Fruit fly (Drosophila melanogaster): ENCODE data around the gene CG15019.

The CG15019 gene

dm6 chr3L:4375675-4376366, 30.0 kb downstream of the CG15019 start:
- no peak for TF ChIP-seq CG17801 (GFP tag; optimal IDR thresholded peaks at IDR 0.05; ENCODE audit: partially characterized antibody)

DNA sequence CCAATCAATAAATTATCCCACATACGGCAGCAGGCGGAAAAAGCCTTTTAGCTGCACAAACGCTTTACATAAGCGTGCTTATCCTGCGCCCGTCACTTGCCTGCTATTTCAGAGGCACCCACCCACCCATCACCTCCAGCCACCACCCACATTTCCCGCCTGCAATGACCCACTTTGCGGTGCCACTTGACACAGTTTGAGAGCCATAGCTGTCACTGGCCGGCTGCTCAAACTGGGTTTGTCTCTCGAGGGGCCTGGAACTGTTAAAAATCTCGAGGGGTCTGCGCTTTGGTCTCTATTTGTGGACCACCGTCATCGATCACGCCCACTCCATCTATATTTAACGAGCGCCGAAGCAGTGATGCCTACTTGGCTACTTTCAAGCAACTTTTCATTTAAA, 33.9 kb downstream of the CG15019 start:
- no peak for TF ChIP-seq CG17801 (GFP tag; optimal IDR thresholded peaks at IDR 0.05; ENCODE audit: partially characterized antibody)

dm6 chr3L:4367339-4367738, 38.5 kb downstream of the CG15019 start, which contains the start of gene CG11342:
TSS of gene CG11342 (minus strand) at chr3L:4367458.
- no peak for TF ChIP-seq CG17801 (GFP tag; optimal IDR thresholded peaks at IDR 0.05; ENCODE audit: partially characterized antibody)

dm6 chr3L:4365197-4365596, 40.7 kb downstream of the CG15019 start, which contains the start of gene CG33514:
TSS of gene CG33514 (plus strand) at chr3L:4365434.
- TF ChIP-seq CG17801 (GFP tag; optimal IDR thresholded peaks at IDR 0.05; ENCODE audit: partially characterized antibody), result no peak

dm6 chr3L:4363887-4364794, 41.7 kb downstream of the CG15019 start, which contains the start of the genes Cip4 and mRpS6:
TSS of gene Cip4 (minus strand) at chr3L:4364102.
TSS of gene mRpS6 (plus strand) at chr3L:4364550.
- no peak for TF ChIP-seq CG17801 (GFP tag; optimal IDR thresholded peaks at IDR 0.05; ENCODE audit: partially characterized antibody)

DNA sequence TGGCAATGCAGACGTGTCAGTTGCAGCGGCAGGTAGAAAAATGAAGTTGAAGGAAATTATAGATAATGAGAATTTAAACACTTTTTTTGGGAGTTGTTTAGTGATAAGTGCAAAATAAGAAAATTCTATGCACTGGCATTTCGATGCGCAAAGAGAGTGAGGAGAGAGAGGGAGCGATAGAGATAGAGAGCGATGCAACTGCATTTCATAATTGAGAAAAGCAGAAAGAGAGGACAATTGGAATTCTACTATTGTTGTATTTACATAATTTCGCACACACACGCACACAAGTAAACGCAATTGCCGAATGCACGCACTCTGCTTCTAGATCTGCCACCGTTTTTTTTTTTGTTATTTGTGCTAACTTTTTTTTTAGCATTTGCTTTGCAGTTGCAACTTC, 42.4 kb downstream of the CG15019 start:
- TF ChIP-seq CG17801 (GFP tag; optimal IDR thresholded peaks at IDR 0.05; ENCODE audit: partially characterized antibody), result no peak

dm6 chr3L:4362937-4363336, 42.9 kb downstream of the CG15019 start:
- TF ChIP-seq CG17801 (GFP tag; optimal IDR thresholded peaks at IDR 0.05; ENCODE audit: partially characterized antibody), result no peak

DNA sequence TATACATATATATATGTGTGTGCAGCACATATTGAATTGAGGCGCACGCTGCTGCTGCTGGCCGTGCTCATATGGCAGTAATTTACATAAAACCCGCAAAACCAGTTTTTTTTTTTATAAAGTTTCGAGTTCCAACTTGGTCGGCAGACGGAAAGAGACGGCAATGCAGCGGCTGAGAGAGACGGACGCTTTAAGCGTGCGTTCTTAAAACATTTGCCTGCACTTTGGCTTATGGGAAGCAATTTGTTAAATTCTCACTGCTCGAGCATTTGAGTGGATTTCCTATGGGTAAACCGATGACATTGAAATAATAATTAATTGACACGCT, 45.5 kb downstream of the CG15019 start:
- no peak for TF ChIP-seq CG17801 (GFP tag; optimal IDR thresholded peaks at IDR 0.05; ENCODE audit: partially characterized antibody)

DNA sequence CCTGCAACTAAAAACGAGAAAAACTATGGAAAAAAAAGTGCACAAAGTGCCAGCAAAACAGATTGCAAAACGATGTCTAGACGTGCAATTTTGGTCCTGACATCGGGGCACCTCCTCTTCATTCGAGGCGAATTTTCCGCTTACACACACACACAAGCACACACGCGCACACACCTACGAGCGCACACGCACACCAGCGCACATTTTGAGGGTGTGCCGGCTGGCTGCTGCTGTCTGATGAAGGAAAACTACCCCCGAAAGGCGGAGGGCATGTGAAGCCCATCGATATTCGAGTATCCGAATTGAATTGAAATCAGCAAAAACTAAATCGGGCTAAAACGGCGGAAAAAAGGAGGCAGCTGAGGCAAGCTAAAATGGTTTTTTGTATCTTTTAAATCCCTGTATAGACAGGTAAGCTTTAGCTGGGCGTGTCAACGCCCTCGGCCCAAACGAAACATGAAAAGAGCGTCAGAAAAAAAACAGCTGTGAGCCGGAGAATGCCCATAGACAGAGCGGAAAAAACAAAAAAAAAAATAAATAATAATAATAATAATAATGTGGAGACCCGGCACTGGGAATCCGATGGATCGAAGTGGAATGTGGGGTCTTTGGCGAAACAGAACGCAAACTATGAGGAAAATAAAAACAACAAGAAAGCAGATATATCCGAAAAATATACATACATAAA, 46.0 kb downstream of the CG15019 start:
- TF ChIP-seq CG17801 (GFP tag; optimal IDR thresholded peaks at IDR 0.05; ENCODE audit: partially characterized antibody), result no peak

DNA sequence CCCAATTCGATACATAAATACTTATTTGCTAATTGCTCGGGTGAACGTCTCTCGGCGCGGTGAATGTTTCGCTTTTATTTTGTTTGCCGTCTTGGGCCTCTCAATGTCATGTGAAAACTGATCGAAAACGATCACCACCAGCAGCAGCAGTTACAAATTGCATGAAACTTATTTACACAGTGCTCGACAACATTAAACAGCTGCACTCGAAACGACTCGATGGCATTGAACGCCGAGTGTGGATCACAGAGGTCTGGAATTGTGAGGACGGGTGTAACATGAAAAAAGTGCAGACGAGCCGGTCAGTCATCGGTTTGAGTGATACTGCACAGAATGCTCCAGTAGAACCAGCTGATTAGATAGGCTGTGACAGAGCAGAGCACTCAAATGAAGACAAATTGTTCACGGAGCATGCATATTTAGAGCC, 48.1 kb downstream of the CG15019 start:
- no peak for TF ChIP-seq CG17801 (GFP tag; optimal IDR thresholded peaks at IDR 0.05; ENCODE audit: partially characterized antibody)

dm6 chr3L:4356986-4357385, 48.9 kb downstream of the CG15019 start:
- TF ChIP-seq CG17801 (GFP tag; optimal IDR thresholded peaks at IDR 0.05; ENCODE audit: partially characterized antibody), result no peak

Data from ovary, adult (tissue).